Worm (Caenorhabditis elegans): ENCODE results near the gene mcm-3.

The mcm-3 gene

DNA sequence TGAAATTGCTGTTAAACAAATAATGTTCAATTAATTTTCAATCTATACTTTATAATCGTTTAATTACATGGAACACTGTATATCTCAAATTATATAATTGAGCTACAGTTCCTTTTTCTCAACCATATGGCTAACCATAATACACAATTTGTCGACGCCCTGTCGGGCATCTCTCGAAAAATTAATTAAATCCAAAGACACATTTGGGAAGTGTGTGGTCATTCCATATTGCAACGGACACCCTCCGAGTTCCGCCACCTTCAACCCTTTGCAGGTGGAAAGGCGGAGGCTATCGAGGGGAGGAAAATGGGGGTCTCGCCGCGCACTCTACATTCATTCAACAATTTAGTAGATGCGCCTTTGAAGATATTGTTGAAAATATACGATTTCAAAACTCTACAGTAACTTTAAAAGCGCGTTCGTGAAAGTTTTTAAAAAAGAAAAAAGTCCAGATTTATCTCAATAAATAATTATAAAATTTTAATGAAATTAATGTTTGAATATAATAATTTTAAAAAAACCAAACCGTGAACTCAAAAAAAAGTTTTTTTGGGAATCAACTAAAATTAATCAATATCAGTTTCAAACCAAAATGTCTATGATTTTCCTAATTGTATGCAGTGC, 30.4 kb downstream of the mcm-3 start, which contains the start of gene F14H8.8 (continued):
- no peak for TF ChIP-seq egl-13 (tag; optimal IDR thresholded peaks at IDR 0.05)
- no peak for TF ChIP-seq elt-3 (tag; optimal IDR thresholded peaks at IDR 0.05)
- TF ChIP-seq jun-1 (tag; optimal IDR thresholded peaks at IDR 0.05) = no peak
- peak; percentile 35 for TF ChIP-seq nhr-20 (tag; optimal IDR thresholded peaks at IDR 0.05)
- no peak for TF ChIP-seq blmp-1 (tag; optimal IDR thresholded peaks at IDR 0.05)
- TF ChIP-seq nhr-76 (tag; optimal IDR thresholded peaks at IDR 0.05) = no peak
- TF ChIP-seq fkh-10 (GFP tag; optimal IDR thresholded peaks at IDR 0.05) = no peak
- no peak for TF ChIP-seq lir-3 (tag; optimal IDR thresholded peaks at IDR 0.05; ENCODE audit: poor library complexity)
- peak in 1 of 3 experiments; percentile 12 for TF ChIP-seq dpl-1 (GFP tag; optimal IDR thresholded peaks at IDR 0.05)
- no peak for TF ChIP-seq ceh-63 (GFP tag; optimal IDR thresholded peaks at IDR 0.05)
- TF ChIP-seq snpc-4 (tag; optimal IDR thresholded peaks at IDR 0.05) = peak; percentile 97
- no peak for TF ChIP-seq mep-1 (tag; optimal IDR thresholded peaks at IDR 0.05)
- TF ChIP-seq nhr-90 (tag; optimal IDR thresholded peaks at IDR 0.05; ENCODE audit: poor library complexity) = peak; percentile 77
- no peak for TF ChIP-seq nhr-84 (tag; optimal IDR thresholded peaks at IDR 0.05)
- TF ChIP-seq ceh-90 (tag; optimal IDR thresholded peaks at IDR 0.05) = no peak
- peak; percentile 55 for TF ChIP-seq nhr-47 (tag; optimal IDR thresholded peaks at IDR 0.05)
- no peak for TF ChIP-seq aly-2 (tag; optimal IDR thresholded peaks at IDR 0.05)
- TF ChIP-seq grh-1 (GFP tag; IDR thresholded peaks at IDR 0.05) = peak; percentile 49; the same call in 1 of the 2 replicates
- peak in 1 of 2 experiments; percentile 22 for TF ChIP-seq efl-1 (optimal IDR thresholded peaks at IDR 0.05)
- no peak for TF ChIP-seq efl-1 (GFP tag; optimal IDR thresholded peaks at IDR 0.05 in 1 of 2)
- no peak for TF ChIP-seq hlh-4 (tag; optimal IDR thresholded peaks at IDR 0.05)
- no peak for TF ChIP-seq nhr-237 (tag; optimal IDR thresholded peaks at IDR 0.05)
- TF ChIP-seq sox-4 (tag; optimal IDR thresholded peaks at IDR 0.05) = no peak
- TF ChIP-seq alr-1 (tag; optimal IDR thresholded peaks at IDR 0.05; ENCODE audit: borderline replicate concordance) = no peak
- TF ChIP-seq Y116A8C.19 (tag; optimal IDR thresholded peaks at IDR 0.05; ENCODE audit: borderline replicate concordance) = no peak
- no peak for TF ChIP-seq xbp-1 (tag; optimal IDR thresholded peaks at IDR 0.05)
- no peak for TF ChIP-seq pax-3 (tag; optimal IDR thresholded peaks at IDR 0.05)
- TF ChIP-seq efl-3 (GFP tag; optimal IDR thresholded peaks at IDR 0.05) = no peak
- TF ChIP-seq nhr-11 (tag; optimal IDR thresholded peaks at IDR 0.05) = no peak
- TF ChIP-seq nhr-28 (tag; optimal IDR thresholded peaks at IDR 0.05) = no peak

DNA sequence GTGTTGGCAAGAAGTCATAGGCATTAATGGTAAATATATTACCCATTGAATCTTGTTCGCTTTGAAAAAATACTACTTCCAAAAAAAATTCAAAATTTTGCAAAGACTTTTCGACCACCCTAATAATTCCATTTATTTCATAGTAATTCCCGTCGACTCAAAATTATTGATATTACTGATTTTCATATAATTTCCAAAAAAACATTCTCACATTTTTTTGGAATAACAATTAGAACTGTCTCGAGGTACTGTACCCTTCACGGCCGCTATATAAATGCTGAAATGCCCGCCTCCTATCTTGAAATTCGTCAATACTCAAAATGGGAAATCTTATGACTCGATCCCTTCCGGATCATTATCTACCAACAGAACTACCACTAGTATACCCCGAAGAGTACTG, 35.9 kb downstream of the mcm-3 start, which contains the start of gene F14H8.4:
Gene F14H8.4, plus strand, starts transcription at position 301 of the 400 bp plus-strand sequence.
- TF ChIP-seq vab-15 (tag; optimal IDR thresholded peaks at IDR 0.05) (no peak), ceh-8 (GFP tag; optimal IDR thresholded peaks at IDR 0.05) (peak; percentile 58)

DNA sequence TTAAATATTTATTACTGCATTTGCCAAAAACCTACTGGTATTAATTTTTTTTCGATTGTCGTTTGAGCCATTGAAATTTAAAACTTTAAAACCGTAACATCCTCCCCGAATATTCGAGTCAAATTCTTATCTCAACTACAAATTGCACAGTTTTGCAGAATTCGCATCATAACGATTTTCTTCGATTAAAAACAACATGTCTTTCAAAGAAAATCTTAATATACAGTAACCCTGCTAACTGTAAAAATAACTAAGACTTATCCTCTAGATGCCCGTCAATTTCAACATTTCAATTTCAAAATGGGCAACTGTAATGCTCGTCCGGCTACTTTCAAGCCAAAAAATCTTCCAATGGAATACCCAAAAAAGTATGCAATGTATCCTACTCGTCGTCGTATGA, 38.7 kb downstream of the mcm-3 start, which contains the start of gene F14H8.5:
Gene F14H8.5, plus strand, starts transcription at position 301 of the 400 bp plus-strand sequence.
- TF ChIP-seq mep-1 (tag; optimal IDR thresholded peaks at IDR 0.05) (no peak), alr-1 (tag; optimal IDR thresholded peaks at IDR 0.05; ENCODE audit: borderline replicate concordance) (no peak), unc-30 (tag; optimal IDR thresholded peaks at IDR 0.05) (no peak), snpc-4 (tag; optimal IDR thresholded peaks at IDR 0.05) (no peak), lsy-2 (tag; optimal IDR thresholded peaks at IDR 0.05) (no peak), ztf-4 (tag; optimal IDR thresholded peaks at IDR 0.05) (no peak), xbp-1 (tag; optimal IDR thresholded peaks at IDR 0.05) (no peak), jun-1 (tag; optimal IDR thresholded peaks at IDR 0.05) (no peak), snu-23 (GFP tag; optimal IDR thresholded peaks at IDR 0.05) (no peak), pax-3 (tag; optimal IDR thresholded peaks at IDR 0.05) (no peak)

DNA sequence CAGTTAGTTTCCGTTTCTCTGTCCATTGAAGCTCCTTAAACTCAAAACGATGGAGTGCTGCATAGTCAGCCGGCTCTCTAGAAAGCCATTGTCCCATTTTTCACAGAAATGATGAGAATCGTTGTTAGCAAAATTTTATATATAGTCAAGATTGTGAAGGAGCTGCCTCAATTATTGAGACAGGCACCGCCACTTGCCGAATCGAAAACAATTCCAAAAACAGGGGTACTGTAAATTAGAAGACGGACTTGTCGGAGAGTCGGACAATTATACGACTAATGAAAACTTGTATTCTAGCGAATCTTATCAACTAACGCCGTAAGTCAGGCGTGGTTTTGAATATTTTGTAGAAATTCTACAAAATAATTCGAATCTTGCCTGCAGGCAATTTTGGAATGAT, 39.2 kb downstream of the mcm-3 start, which contains the start of gene F14H8.2:
Gene F14H8.2, minus strand, starts transcription at position 101 of the 400 bp plus-strand sequence.
- TF ChIP-seq lin-15B (tag; optimal IDR thresholded peaks at IDR 0.05) (no peak), fkh-4 (tag; optimal IDR thresholded peaks at IDR 0.05; ENCODE audit: borderline replicate concordance) (no peak), efl-1 (optimal IDR thresholded peaks at IDR 0.05) (no peak), efl-1 (GFP tag; optimal IDR thresholded peaks at IDR 0.05 in 1 of 2) (peak in 1 of 2 experiments; percentile 59), ceh-8 (GFP tag; optimal IDR thresholded peaks at IDR 0.05) (peak; percentile 1), elt-3 (tag; optimal IDR thresholded peaks at IDR 0.05) (no peak), C16A3.4 (tag; optimal IDR thresholded peaks at IDR 0.05) (no peak)

Data from whole organism, L1 larva.